Worm (Caenorhabditis elegans): ENCODE results near the gene nurf-1.

The nurf-1 gene

DNA sequence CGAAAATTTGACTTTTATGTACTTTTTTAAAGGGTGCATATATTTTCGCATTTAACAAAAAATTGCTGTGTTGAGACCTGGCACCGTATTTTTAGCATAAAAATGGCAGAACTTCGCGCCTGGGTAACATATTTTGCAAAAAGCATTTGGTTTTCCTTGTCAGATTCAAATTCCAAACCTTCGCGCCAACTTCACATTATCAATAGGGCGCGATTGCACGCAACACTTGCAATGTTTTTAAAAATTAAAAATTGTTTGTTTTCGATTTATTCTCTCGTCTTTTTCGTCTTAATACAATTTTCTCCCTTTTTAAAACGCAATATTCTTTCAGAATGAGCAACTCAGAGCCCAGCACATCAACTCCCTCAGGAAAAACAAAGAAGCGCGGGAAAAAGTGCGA is 6.9 kb upstream of the nurf-1 start, which contains the start of gene mes-2 (continued):
- TF ChIP-seq nfya-1 (tag; optimal IDR thresholded peaks at IDR 0.05) (peak; percentile 30), ceh-31 (tag; optimal IDR thresholded peaks at IDR 0.05) (peak; percentile 17), hlh-6 (tag; optimal IDR thresholded peaks at IDR 0.05) (no peak), dve-1 (tag; optimal IDR thresholded peaks at IDR 0.05) (peak; percentile 33), F13H6.1 (tag; optimal IDR thresholded peaks at IDR 0.05) (no peak), zip-5 (tag; optimal IDR thresholded peaks at IDR 0.05) (no peak), sox-2 (GFP tag; IDR thresholded peaks at IDR 0.05) (no peak), elt-4 (tag; optimal IDR thresholded peaks at IDR 0.05) (no peak), madf-2 (tag; optimal IDR thresholded peaks at IDR 0.05) (no peak), ets-4 (tag; optimal IDR thresholded peaks at IDR 0.05) (no peak), ttx-3 (tag; optimal IDR thresholded peaks at IDR 0.05) (no peak), elt-2 (tag; optimal IDR thresholded peaks at IDR 0.05) (peak; percentile 12), unc-42 (tag; optimal IDR thresholded peaks at IDR 0.05) (peak; percentile 47), hlh-8 (tag; optimal IDR thresholded peaks at IDR 0.05) (no peak), nhr-232 (tag; optimal IDR thresholded peaks at IDR 0.05) (no peak), pqm-1 (tag; optimal IDR thresholded peaks at IDR 0.05) (no peak)

DNA sequence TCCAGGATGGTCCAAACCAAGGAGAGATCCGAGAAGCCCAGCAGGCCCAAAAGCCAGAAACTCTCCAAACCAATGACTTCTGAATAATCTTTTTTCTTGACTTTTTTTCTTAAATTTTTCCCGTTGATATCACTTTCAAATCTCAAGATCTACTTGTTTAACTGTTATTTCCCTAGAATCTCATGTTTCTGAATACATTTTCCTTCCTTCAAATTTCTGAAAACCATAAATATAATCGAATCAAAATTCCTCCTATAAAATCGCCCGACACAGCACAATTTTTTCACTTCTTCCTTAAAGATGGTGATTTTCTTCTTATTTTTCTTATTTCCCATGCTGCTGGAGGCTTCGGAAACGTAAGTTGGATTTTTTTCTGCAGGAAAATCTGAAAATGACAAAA is 2.3 kb upstream of the nurf-1 start, which contains the start of gene F26H11.8:
Gene F26H11.8, plus strand, starts transcription at position 301 of the 400 bp plus-strand sequence.
- no peak for TF ChIP-seq ceh-34 (tag; optimal IDR thresholded peaks at IDR 0.05)
- TF ChIP-seq ceh-14 (tag; optimal IDR thresholded peaks at IDR 0.05), result no peak
- no peak for TF ChIP-seq syd-9 (tag; optimal IDR thresholded peaks at IDR 0.05)
- TF ChIP-seq ets-4 (tag; optimal IDR thresholded peaks at IDR 0.05), result no peak

DNA sequence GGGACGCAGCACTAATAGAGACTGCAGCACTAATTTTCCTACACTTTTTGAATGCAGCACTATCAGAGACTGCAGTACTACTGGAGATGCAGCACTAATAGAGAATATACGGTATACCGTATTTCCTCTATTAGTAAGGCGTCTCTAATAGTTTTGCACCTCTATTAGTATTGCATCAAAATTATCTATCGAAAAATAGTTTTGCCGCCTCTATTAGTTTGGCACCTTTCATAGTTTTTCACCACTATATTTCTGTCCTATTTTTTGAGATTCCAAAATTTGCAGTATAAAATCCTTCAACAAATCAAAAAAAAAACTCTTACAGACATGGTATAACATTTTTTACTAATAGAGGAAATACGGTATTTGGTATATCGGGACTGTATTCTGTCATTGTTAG is 3.3 kb downstream of the nurf-1 start:
- TF ChIP-seq unc-42 (tag; optimal IDR thresholded peaks at IDR 0.05), result no peak
- TF ChIP-seq ceh-14 (tag; optimal IDR thresholded peaks at IDR 0.05), result no peak
- no peak for TF ChIP-seq elt-4 (tag; optimal IDR thresholded peaks at IDR 0.05)
- no peak for TF ChIP-seq ets-4 (tag; optimal IDR thresholded peaks at IDR 0.05)
- no peak for TF ChIP-seq pag-3 (tag; optimal IDR thresholded peaks at IDR 0.05; ENCODE audit: borderline replicate concordance)
- TF ChIP-seq nfya-1 (tag; optimal IDR thresholded peaks at IDR 0.05), result no peak
- TF ChIP-seq ttx-3 (tag; optimal IDR thresholded peaks at IDR 0.05), result no peak
- no peak for TF ChIP-seq T23F11.4 (GFP tag; optimal IDR thresholded peaks at IDR 0.05)
- no peak for TF ChIP-seq ceh-24 (tag; optimal IDR thresholded peaks at IDR 0.05)
- no peak for TF ChIP-seq sdc-2 (tag; optimal IDR thresholded peaks at IDR 0.05)
- TF ChIP-seq hlh-6 (tag; optimal IDR thresholded peaks at IDR 0.05), result no peak
- no peak for TF ChIP-seq ztf-16 (tag; optimal IDR thresholded peaks at IDR 0.05)
- no peak for TF ChIP-seq ceh-31 (tag; optimal IDR thresholded peaks at IDR 0.05)
- no peak for TF ChIP-seq ceh-34 (tag; optimal IDR thresholded peaks at IDR 0.05)
- no peak for TF ChIP-seq unc-3 (GFP tag; conservative IDR thresholded peaks at IDR 0.05)
- TF ChIP-seq unc-3 (tag; optimal IDR thresholded peaks at IDR 0.05), result no peak
- TF ChIP-seq Y22D7AL.16 (tag; optimal IDR thresholded peaks at IDR 0.05), result no peak
- TF ChIP-seq hlh-30 (tag; optimal IDR thresholded peaks at IDR 0.05; ENCODE audit: insufficient read depth), result no peak

DNA sequence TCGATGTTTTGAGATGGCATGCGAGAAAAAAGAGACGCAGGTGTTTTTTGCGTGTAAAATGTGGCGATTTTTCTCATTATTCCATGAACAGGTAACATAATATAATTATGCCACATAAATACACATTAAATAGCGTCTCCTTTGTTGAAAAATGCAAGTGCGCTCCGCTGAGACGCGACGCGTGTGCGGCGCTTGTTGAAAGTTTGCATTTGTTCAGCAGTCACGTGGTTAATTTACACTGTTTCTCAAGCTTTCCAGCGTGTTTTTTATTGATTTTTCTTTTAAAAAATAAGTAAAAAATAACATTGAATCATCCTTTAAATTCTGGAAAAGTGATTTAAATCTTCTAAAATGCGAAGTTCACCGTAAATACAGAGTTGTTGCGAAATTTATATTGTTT is 9.1 kb downstream of the nurf-1 start:
- no peak for TF ChIP-seq fax-1 (tag; optimal IDR thresholded peaks at IDR 0.05)
- TF ChIP-seq pqm-1 (tag; optimal IDR thresholded peaks at IDR 0.05), result no peak
- TF ChIP-seq unc-55 (GFP tag; optimal IDR thresholded peaks at IDR 0.05), result no peak
- peak; percentile 5 for TF ChIP-seq ceh-14 (tag; optimal IDR thresholded peaks at IDR 0.05)
- no peak for TF ChIP-seq elt-4 (tag; optimal IDR thresholded peaks at IDR 0.05)
- no peak for TF ChIP-seq nhr-11 (tag; optimal IDR thresholded peaks at IDR 0.05)
- TF ChIP-seq zip-5 (tag; optimal IDR thresholded peaks at IDR 0.05), result no peak
- peak; percentile 48 for TF ChIP-seq dve-1 (tag; optimal IDR thresholded peaks at IDR 0.05)
- TF ChIP-seq pha-2 (tag; optimal IDR thresholded peaks at IDR 0.05), result peak; percentile 2
- no peak for TF ChIP-seq madf-2 (tag; optimal IDR thresholded peaks at IDR 0.05)
- TF ChIP-seq K09A11.1 (tag; optimal IDR thresholded peaks at IDR 0.05; ENCODE audit: insufficient read depth), result no peak
- no peak for TF ChIP-seq pros-1 (tag; optimal IDR thresholded peaks at IDR 0.05)
- peak; percentile 11 for TF ChIP-seq rnt-1 (tag; optimal IDR thresholded peaks at IDR 0.05)
- peak; percentile 45 for TF ChIP-seq ceh-2 (tag; optimal IDR thresholded peaks at IDR 0.05)
- no peak for TF ChIP-seq ceh-22 (tag; optimal IDR thresholded peaks at IDR 0.05)
- no peak for TF ChIP-seq ceh-19 (GFP tag; optimal IDR thresholded peaks at IDR 0.05)
- TF ChIP-seq C38D4.7 (GFP tag; optimal IDR thresholded peaks at IDR 0.05), result no peak
- no peak for TF ChIP-seq ceh-18 (tag; optimal IDR thresholded peaks at IDR 0.05)
- peak; percentile 60 for TF ChIP-seq pax-1 (tag; optimal IDR thresholded peaks at IDR 0.05)
- no peak for TF ChIP-seq lim-6 (tag; optimal IDR thresholded peaks at IDR 0.05)
- TF ChIP-seq elt-2 (tag; optimal IDR thresholded peaks at IDR 0.05), result peak; percentile 33
- TF ChIP-seq hlh-8 (tag; optimal IDR thresholded peaks at IDR 0.05), result no peak
- no peak for TF ChIP-seq ama-1 (optimal IDR thresholded peaks at IDR 0.05)
- TF ChIP-seq ceh-48 (tag; optimal IDR thresholded peaks at IDR 0.05), result peak; percentile 39
- TF ChIP-seq unc-3 (GFP tag; conservative IDR thresholded peaks at IDR 0.05), result no peak
- no peak for TF ChIP-seq unc-3 (tag; optimal IDR thresholded peaks at IDR 0.05)
- TF ChIP-seq ceh-24 (tag; optimal IDR thresholded peaks at IDR 0.05), result no peak
- no peak; the same call in 1 of the 2 replicates for TF ChIP-seq sox-2 (GFP tag; IDR thresholded peaks at IDR 0.05)
- TF ChIP-seq ref-2 (tag; optimal IDR thresholded peaks at IDR 0.05), result no peak
- no peak for TF ChIP-seq Y22D7AL.16 (tag; optimal IDR thresholded peaks at IDR 0.05)
- peak; percentile 89 for TF ChIP-seq ceh-30 (tag; optimal IDR thresholded peaks at IDR 0.05)
